Fruit fly (Drosophila melanogaster) whole organism: ENCODE data around the gene CG12057.

Experiments
- Dll ChIP-seq: fragments of >200 bp; optimal IDR thresholded peaks from 2 replicates; lab custom pipeline; 2017
- EcR ChIP-seq, 2 experiments: fragments of >200 bp; optimal IDR thresholded peaks; 2 replicates each; lab custom pipeline; 2017; ENCODE audit warnings: missing biosample characterization in 2 of 2, missing genetic modification characterization in 2 of 2, missing genetic modification reagents in 2 of 2
- pan ChIP-seq: fragments of >200 bp; optimal IDR thresholded peaks from 2 replicates; lab custom pipeline; 2017

DNA sequence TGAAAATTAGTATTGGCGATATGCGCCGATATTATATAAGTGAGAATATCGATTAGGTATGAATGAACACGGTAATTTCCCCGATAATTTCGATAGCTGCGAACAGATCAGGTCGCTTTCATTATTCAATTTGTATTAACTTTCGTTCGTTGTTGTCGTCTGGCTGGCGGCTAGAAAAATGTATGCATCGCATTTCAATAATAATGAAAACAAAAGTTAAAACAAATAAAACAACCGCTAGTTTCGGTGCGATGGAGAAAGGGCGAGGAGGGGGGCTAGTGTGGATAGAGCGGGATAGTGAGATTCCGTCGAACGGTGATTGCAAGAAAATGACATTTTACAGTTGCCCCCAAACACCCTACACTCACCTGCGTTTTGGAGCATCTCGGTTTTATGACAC, 33.0 kb downstream of the CG12057 start:
- TF ChIP-seq pan (lab: Kevin White, UChicago) (no peak), Dll (lab: Kevin White, UChicago) (no peak), EcR (GFP tag; optimal IDR thresholded peaks at IDR 0.05; lab: Kevin White, UChicago) (no peak)
